Worm (Caenorhabditis elegans) whole organism, young adult: Measurements from ENCODE around the gene srsx-18.

Experiments
- B0035.1 ChIP-seq: sonication (generic microtip); optimal IDR thresholded peaks from 2 replicates; lab custom pipeline; 2016; ENCODE audit warnings: missing genetic modification characterization, mild to moderate bottlenecking, missing compliant biosample characterization, missing genotype, missing genetic modification reagents
- B0261.1 ChIP-seq: sonication (generic microtip); optimal IDR thresholded peaks from 2 replicates; lab custom pipeline; 2016; ENCODE audit warnings: mild to moderate bottlenecking, missing genetic modification characterization, moderate library complexity, missing compliant biosample characterization
- D2030.7 ChIP-seq: fragments of 200-800 bp; sonication (Bioruptor generic); IDR thresholded peaks from 2 replicates; pipeline ENCODE4 v1.3.6; 2022; ENCODE audit warnings: missing genetic modification reagents, missing genetic modification characterization, missing compliant biosample characterization
- F10E7.11 ChIP-seq: sonication (generic microtip); optimal IDR thresholded peaks from 2 replicates; lab custom pipeline; 2017; ENCODE audit warnings: mild to moderate bottlenecking, missing genetic modification characterization, moderate library complexity, missing compliant biosample characterization
- F55B11.4 ChIP-seq: sonication (generic microtip); optimal IDR thresholded peaks from 2 replicates; lab custom pipeline; 2016; ENCODE audit warnings: missing compliant biosample characterization, missing genetic modification characterization, borderline replicate concordance; ENCODE audit not compliant: insufficient read depth
- T26A5.8 ChIP-seq: sonication (generic microtip); optimal IDR thresholded peaks from 2 replicates; lab custom pipeline; 2016; ENCODE audit warnings: missing genetic modification characterization, missing compliant biosample characterization
- Y67H2A.10 ChIP-seq: fragments of 200-800 bp; sonication (Bioruptor generic); conservative IDR thresholded peaks from 2 replicates; pipeline ENCODE4 v1.3.6; 2022; ENCODE audit warnings: missing genetic modification reagents, missing genetic modification characterization, missing compliant biosample characterization
- ZK185.1 ChIP-seq: sonication (generic microtip); optimal IDR thresholded peaks from 2 replicates; lab custom pipeline; 2016; ENCODE audit warnings: mild to moderate bottlenecking, missing genetic modification characterization, missing compliant biosample characterization; ENCODE audit not compliant: poor library complexity, severe bottlenecking
- atf-7 ChIP-seq: sonication (generic microtip); optimal IDR thresholded peaks from 2 replicates; lab custom pipeline; 2017; ENCODE audit warnings: mild to moderate bottlenecking, missing genetic modification characterization, missing compliant biosample characterization
- athp-1 ChIP-seq: sonication (generic microtip); optimal IDR thresholded peaks from 2 replicates; lab custom pipeline; 2017; ENCODE audit warnings: mild to moderate bottlenecking, missing genetic modification characterization, missing compliant biosample characterization
- bed-2 ChIP-seq: fragments of 200-800 bp; sonication (Bioruptor generic); IDR thresholded peaks from 2 replicates; pipeline ENCODE4 v1.3.6; 2022; ENCODE audit warnings: missing genetic modification reagents, missing genetic modification characterization, missing compliant biosample characterization
- ceh-100 ChIP-seq: fragments of 200-800 bp; sonication (Bioruptor generic); IDR thresholded peaks from 2 replicates; pipeline ENCODE4 v1.3.6; 2022; ENCODE audit warnings: missing genetic modification reagents, missing genetic modification characterization, missing compliant biosample characterization
- ceh-40 ChIP-seq: fragments of 200-800 bp; sonication (Bioruptor generic); IDR thresholded peaks from 2 replicates; pipeline ENCODE4 v1.3.6; 2022; ENCODE audit warnings: missing genetic modification characterization, missing compliant biosample characterization
- ceh-58 ChIP-seq: fragments of 200-800 bp; sonication (Bioruptor generic); IDR thresholded peaks from 2 replicates; pipeline ENCODE4 v1.3.6; 2022; ENCODE audit warnings: missing genetic modification characterization, missing compliant biosample characterization
- ceh-91 ChIP-seq: fragments of 200-800 bp; sonication (Bioruptor generic); IDR thresholded peaks from 2 replicates; pipeline ENCODE4 v1.3.6; 2022; ENCODE audit warnings: missing genetic modification reagents, missing genetic modification characterization, missing compliant biosample characterization
- dpl-1 ChIP-seq: fragments of 150-350 bp; optimal IDR thresholded peaks from 2 replicates; lab custom pipeline; 2014; ENCODE audit warnings: missing biosample characterization, missing genetic modification reagents, missing genetic modification characterization
- efl-1 ChIP-seq: fragments of 150-350 bp; optimal IDR thresholded peaks from 2 replicates; lab custom pipeline; 2014; ENCODE audit warnings: missing biosample characterization, missing genetic modification reagents, missing genetic modification characterization
- egl-44 ChIP-seq: fragments of 200-800 bp; sonication (Bioruptor generic); IDR thresholded peaks from 2 replicates; pipeline ENCODE4 v1.3.6; 2022; ENCODE audit warnings: missing genetic modification reagents, missing genetic modification characterization, missing compliant biosample characterization
- egrh-3 ChIP-seq: fragments of 200-800 bp; sonication (Bioruptor generic); IDR thresholded peaks from 2 replicates; pipeline ENCODE4 v1.3.6; 2022; ENCODE audit warnings: missing genetic modification reagents, missing genetic modification characterization, missing compliant biosample characterization
- ekl-4 ChIP-seq: fragments of 200-800 bp; sonication (Bioruptor generic); IDR thresholded peaks from 2 replicates; pipeline ENCODE4 v1.3.6; 2022; ENCODE audit warnings: missing genetic modification reagents, missing genetic modification characterization, missing compliant biosample characterization
- ets-4 ChIP-seq: fragments of 200-800 bp; sonication (Bioruptor generic); optimal IDR thresholded peaks from 2 replicates; lab custom pipeline; 2018; ENCODE audit warnings: mild to moderate bottlenecking, missing genetic modification characterization, missing compliant biosample characterization
- hsf-1 ChIP-seq: fragments of 200-800 bp; sonication (Bioruptor generic); IDR thresholded peaks from 2 replicates; pipeline ENCODE4 v1.3.6; 2022; ENCODE audit warnings: missing genetic modification reagents, missing genetic modification characterization, missing compliant biosample characterization
- lag-1 ChIP-seq: fragments of 200-800 bp; sonication (Bioruptor generic); IDR thresholded peaks from 2 replicates; pipeline ENCODE4 v1.3.6; 2022; ENCODE audit warnings: missing genetic modification reagents, missing genetic modification characterization, missing compliant biosample characterization
- lin-26 ChIP-seq: fragments of 200-800 bp; sonication (Bioruptor generic); IDR thresholded peaks from 2 replicates; pipeline ENCODE4 v1.3.6; 2022; ENCODE audit warnings: missing genetic modification reagents, missing genetic modification characterization, missing compliant biosample characterization
- lin-40 ChIP-seq: sonication (generic microtip); optimal IDR thresholded peaks from 2 replicates; lab custom pipeline; 2016; ENCODE audit warnings: missing genetic modification characterization, mild to moderate bottlenecking, missing compliant biosample characterization, missing genotype, missing genetic modification reagents
- lsl-1 ChIP-seq: fragments of 200-800 bp; sonication (Bioruptor generic); optimal IDR thresholded peaks from 2 replicates; lab custom pipeline; 2018; ENCODE audit warnings: mild to moderate bottlenecking, missing genetic modification characterization, moderate library complexity, missing compliant biosample characterization
- madf-10 ChIP-seq: sonication (generic microtip); optimal IDR thresholded peaks from 2 replicates; lab custom pipeline; 2016; ENCODE audit warnings: mild to moderate bottlenecking, missing genetic modification characterization, missing compliant biosample characterization
- mel-28 ChIP-seq: sonication (generic microtip); optimal IDR thresholded peaks from 2 replicates; lab custom pipeline; 2016; ENCODE audit warnings: borderline replicate concordance, mild to moderate bottlenecking, missing genetic modification characterization, missing compliant biosample characterization
- mes-4 ChIP-seq: sonication (generic microtip); optimal IDR thresholded peaks from 2 replicates; lab custom pipeline; 2016; ENCODE audit warnings: missing genotype, missing genetic modification characterization, missing compliant biosample characterization
- nfya-1 ChIP-seq: sonication (generic microtip); optimal IDR thresholded peaks from 2 replicates; lab custom pipeline; 2017; ENCODE audit warnings: antibody characterized with exemption, missing compliant biosample characterization, missing genetic modification characterization, borderline replicate concordance; ENCODE audit not compliant: insufficient read depth
- nfyb-1 ChIP-seq: fragments of 200-800 bp; sonication (Bioruptor generic); IDR thresholded peaks from 2 replicates; pipeline ENCODE4 v1.3.6; 2022; ENCODE audit warnings: missing genetic modification reagents, missing genetic modification characterization, missing compliant biosample characterization
- nhr-90 ChIP-seq: sonication (generic microtip); optimal IDR thresholded peaks from 2 replicates; lab custom pipeline; 2016; ENCODE audit warnings: missing genotype, mild to moderate bottlenecking, missing genetic modification characterization, missing compliant biosample characterization
- pbrm-1 ChIP-seq: fragments of 200-800 bp; sonication (Bioruptor generic); IDR thresholded peaks from 2 replicates; pipeline ENCODE4 v1.3.6; 2022; ENCODE audit warnings: missing genetic modification reagents, missing genetic modification characterization, missing compliant biosample characterization
- rec-8 ChIP-seq, 2 experiments: sonication (generic microtip); optimal IDR thresholded peaks; 2 replicates each; lab custom pipeline; 2016; ENCODE audit warnings: mild to moderate bottlenecking in 2 of 2, missing genetic modification characterization in 2 of 2, missing genetic modification reagents in 2 of 2, missing genotype in 2 of 2, missing biosample characterization in 1 of 2, missing compliant biosample characterization in 1 of 2, moderate library complexity in 1 of 2
- rpc-1 ChIP-seq, 2 experiments: fragments of 150-350 bp in 1 of 2; sonication (generic microtip) in 1 of 2; optimal IDR thresholded peaks; 2 replicates each; lab custom pipeline; 2014 to 2018; ENCODE audit warnings: missing biosample characterization in 1 of 2, missing genetic modification characterization in 1 of 2, missing genetic modification reagents in 1 of 2, missing genotype in 1 of 2
- snpc-1.3 ChIP-seq: sonication (generic microtip); optimal IDR thresholded peaks from 2 replicates; lab custom pipeline; 2017; ENCODE audit warnings: missing genetic modification characterization, mild to moderate bottlenecking, missing compliant biosample characterization, antibody characterized with exemption, moderate library complexity, missing genotype, missing genetic modification reagents; ENCODE audit not compliant: insufficient read depth
- snpc-3.4 ChIP-seq: sonication (generic microtip); optimal IDR thresholded peaks from 2 replicates; lab custom pipeline; 2017; ENCODE audit warnings: missing genetic modification characterization, mild to moderate bottlenecking, missing compliant biosample characterization, antibody characterized with exemption, moderate library complexity, missing genotype, missing genetic modification reagents
- unc-130 ChIP-seq: sonication (generic microtip); optimal IDR thresholded peaks from 2 replicates; lab custom pipeline; 2016; ENCODE audit warnings: missing genetic modification reagents, missing genetic modification characterization, missing compliant biosample characterization
- zfh-2 ChIP-seq: fragments of 200-800 bp; sonication (Bioruptor generic); conservative IDR thresholded peaks from 2 replicates; pipeline ENCODE4 v1.3.6; 2022; ENCODE audit warnings: missing genetic modification reagents, missing genetic modification characterization, missing compliant biosample characterization
- ztf-18 ChIP-seq: sonication (generic microtip); optimal IDR thresholded peaks from 2 replicates; lab custom pipeline; 2016; ENCODE audit warnings: missing genotype, mild to moderate bottlenecking, missing genetic modification characterization, missing compliant biosample characterization
- ztf-22 ChIP-seq: fragments of 200-800 bp; sonication (Bioruptor generic); optimal IDR thresholded peaks from 2 replicates; lab custom pipeline; 2018; ENCODE audit warnings: mild to moderate bottlenecking, missing genetic modification characterization, moderate library complexity, missing compliant biosample characterization
- ztf-6 ChIP-seq: fragments of 200-800 bp; sonication (Bioruptor generic); IDR thresholded peaks from 2 replicates; pipeline ENCODE4 v1.3.6; 2022; ENCODE audit warnings: missing genetic modification reagents, missing genetic modification characterization, missing compliant biosample characterization

The srsx-18 gene

ce11 chrV:5907090-5907489, 15.2 kb upstream of the srsx-18 start, which contains the start of gene C04E6.4:
Gene C04E6.4, plus strand, starts transcription at chrV:5907390.
- TF ChIP-seq rpc-1 (optimal IDR thresholded peaks at IDR 0.05; lab: Kevin White, UChicago): no peak
- no peak for TF ChIP-seq rpc-1 (tag; optimal IDR thresholded peaks at IDR 0.05; lab: Kevin White, UChicago)
- TF ChIP-seq ztf-6 (GFP tag; lab: Robert Waterston, UW): no peak
- no peak for TF ChIP-seq lag-1 (GFP tag; lab: Robert Waterston, UW)
- no peak for TF ChIP-seq B0261.1 (tag; lab: Kevin White, UChicago)
- TF ChIP-seq ztf-22: no peak
- no peak for TF ChIP-seq T26A5.8 (tag; lab: Kevin White, UChicago)
- no peak for TF ChIP-seq lin-26 (GFP tag; lab: Robert Waterston, UW)
- TF ChIP-seq bed-2: no peak
- TF ChIP-seq ceh-40 (GFP tag; lab: Robert Waterston, UW): no peak
- no peak for TF ChIP-seq nhr-90 (tag; lab: Kevin White, UChicago)
- TF ChIP-seq B0035.1 (tag; lab: Kevin White, UChicago): no peak
- no peak for TF ChIP-seq D2030.7 (GFP tag; lab: Robert Waterston, UW)
- no peak for TF ChIP-seq snpc-1.3 (tag; lab: Kevin White, UChicago)
- no peak for TF ChIP-seq snpc-3.4 (tag; lab: Kevin White, UChicago)

ce11 chrV:5912426-5912825, 9.9 kb upstream of the srsx-18 start, which contains the start of gene C04E6.13:
Gene C04E6.13, plus strand, starts transcription at chrV:5912726.
- TF ChIP-seq F55B11.4: no peak
- no peak for TF ChIP-seq ztf-18 (tag; lab: Kevin White, UChicago)
- TF ChIP-seq rpc-1 (optimal IDR thresholded peaks at IDR 0.05; lab: Kevin White, UChicago): no peak
- TF ChIP-seq rpc-1 (tag; optimal IDR thresholded peaks at IDR 0.05; lab: Kevin White, UChicago): no peak
- TF ChIP-seq ceh-40 (GFP tag; lab: Robert Waterston, UW): no peak
- TF ChIP-seq, all 124 proteins: peak for 0

- TF ChIP-seq pbrm-1 (no peak), madf-10 (no peak), Y67H2A.10 (no peak), egl-44 (GFP tag; lab: Robert Waterston, UW) (no peak), lin-40 (tag; lab: Kevin White, UChicago) (no peak), ets-4 (GFP tag; lab: Kevin White, UChicago) (no peak)
These were observed 5.5 kb upstream of the srsx-18 start for ce11 chrV:5916862-5917261.

- peak; percentile 48 to 90 for TF ChIP-seq rec-8 (tag; optimal IDR thresholded peaks at IDR 0.05; lab: Kevin White, UChicago)
- peak; percentile 51 for TF ChIP-seq mel-28
- peak; percentile 12 for TF ChIP-seq B0035.1 (tag; lab: Kevin White, UChicago)
- TF ChIP-seq lsl-1: peak; percentile 53
- TF ChIP-seq ekl-4 (GFP tag; lab: Robert Waterston, UW): peak; percentile 73
- TF ChIP-seq F10E7.11 (tag; lab: Kevin White, UChicago): no peak
- peak; percentile 95 for TF ChIP-seq unc-130 (GFP tag; lab: Kevin White, UChicago)
- no peak for TF ChIP-seq B0261.1 (tag; lab: Kevin White, UChicago)
- TF ChIP-seq atf-7 (tag; lab: Kevin White, UChicago): no peak
- TF ChIP-seq efl-1: peak; percentile 79
- no peak for TF ChIP-seq mes-4
- TF ChIP-seq snpc-3.4 (tag; lab: Kevin White, UChicago): peak; percentile 42
- no peak for TF ChIP-seq nfya-1 (tag; lab: Kevin White, UChicago)
- TF ChIP-seq zfh-2: no peak
- TF ChIP-seq dpl-1 (GFP tag; lab: Kevin White, UChicago): peak; percentile 81
- 0 out of 2 replicates have a peak, but pooled peaks have one; percentile 44 for TF ChIP-seq pbrm-1
- TF ChIP-seq athp-1 (tag; lab: Kevin White, UChicago): peak; percentile 39
- no peak; the same call in 1 of the 2 replicates for TF ChIP-seq nfyb-1 (GFP tag; lab: Robert Waterston, UW)
- TF ChIP-seq F55B11.4: no peak
- peak; percentile 67 for TF ChIP-seq ceh-100 (GFP tag; lab: Robert Waterston, UW)
- peak; percentile 96 for TF ChIP-seq ZK185.1 (tag; lab: Kevin White, UChicago)
- TF ChIP-seq egrh-3 (GFP tag; lab: Robert Waterston, UW): no peak
- peak; percentile 52 for TF ChIP-seq ceh-91
- TF ChIP-seq ceh-58 (GFP tag; lab: Robert Waterston, UW): no peak
- TF ChIP-seq hsf-1 (GFP tag; lab: Robert Waterston, UW): 0 out of 2 replicates have a peak, but pooled peaks have one; percentile 35
These were observed 4.6 kb upstream of the srsx-18 start, which contains the start of gene lrpr-1 for ce11 chrV:5917707-5918106. Gene lrpr-1, minus strand, starts transcription at chrV:5917891.
